Fruit fly (Drosophila melanogaster): Measurements from ENCODE around the gene Best4.

DNA sequence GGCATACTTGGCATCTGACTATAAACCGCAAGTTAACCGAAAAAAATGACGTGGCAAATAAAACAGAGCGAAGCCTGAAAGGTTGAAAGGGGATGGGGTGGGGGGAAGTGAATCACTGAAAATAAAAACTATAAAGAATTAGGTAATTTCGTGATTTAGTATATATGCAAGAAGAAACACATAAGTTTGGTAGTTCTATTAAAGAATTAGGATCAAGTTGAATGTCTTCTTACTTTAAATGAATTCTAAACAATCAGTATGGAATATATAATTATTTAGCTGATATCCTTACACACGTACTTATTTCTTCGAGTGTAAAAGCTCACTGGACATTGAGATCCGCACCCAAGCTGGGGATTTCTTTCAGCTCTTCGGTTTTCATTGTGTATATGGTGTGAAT, 40.4 kb upstream of the Best4 start:
- no peak for TF ChIP-seq CG8478 (optimal IDR thresholded peaks at IDR 0.05)
- no peak for TF ChIP-seq CTCF (optimal IDR thresholded peaks at IDR 0.05)

All from S2 (cell line).